Fruit fly (Drosophila melanogaster): ENCODE results near the gene CG43145.

The CG43145 gene

dm6 chr2L:3712949-3713416 is 11.4 kb downstream of the CG43145 start, which contains the start of the genes CG31955 and CG2818 (continued):
- no peak for TF ChIP-seq Eip93F (GFP tag; optimal IDR thresholded peaks at IDR 0.05)
- TF ChIP-seq svp (GFP tag), result peak; percentile 74
- no peak for TF ChIP-seq ss (GFP tag; optimal IDR thresholded peaks at IDR 0.05)
- TF ChIP-seq cyc (GFP tag; optimal IDR thresholded peaks at IDR 0.05), result no peak
- no peak for TF ChIP-seq acj6 (GFP tag; optimal IDR thresholded peaks at IDR 0.05)
- peak; percentile 11 for TF ChIP-seq OdsH (GFP tag; optimal IDR thresholded peaks at IDR 0.05)
- TF ChIP-seq topi (GFP tag; optimal IDR thresholded peaks at IDR 0.05), result peak; percentile 18
- peak; percentile 32 for TF ChIP-seq Smox (GFP tag; optimal IDR thresholded peaks at IDR 0.05)
- TF ChIP-seq CG11902 (GFP tag; optimal IDR thresholded peaks at IDR 0.05), result no peak

dm6 chr2L:3713545-3714156 is 12.0 kb downstream of the CG43145 start:
- no peak for TF ChIP-seq Sox15 (GFP tag; optimal IDR thresholded peaks at IDR 0.05)
- TF ChIP-seq vri (GFP tag; optimal IDR thresholded peaks at IDR 0.05), result peak; percentile 33
- TF ChIP-seq svp (GFP tag), result peak; percentile 9
- no peak for TF ChIP-seq CG6163 (GFP tag; IDR thresholded peaks at IDR 0.05)
- no peak for TF ChIP-seq CG6792 (GFP tag; optimal IDR thresholded peaks at IDR 0.05)
- TF ChIP-seq eg (GFP tag; IDR thresholded peaks at IDR 0.05), result peak; percentile 44; the same call in 1 of the 3 replicates
- no peak for TF ChIP-seq CG7368 (GFP tag; optimal IDR thresholded peaks at IDR 0.05)
- TF ChIP-seq Hr4 (GFP tag; optimal IDR thresholded peaks at IDR 0.05), result peak; percentile 4
- no peak for TF ChIP-seq CG16779 (tag; optimal IDR thresholded peaks at IDR 0.05)
- TF ChIP-seq CG11762 (GFP tag; optimal IDR thresholded peaks at IDR 0.05; ENCODE audit: insufficient read depth), result no peak
- TF ChIP-seq fd85E (GFP tag; optimal IDR thresholded peaks at IDR 0.05), result no peak
- no peak for TF ChIP-seq CG11294 (GFP tag; IDR thresholded peaks at IDR 0.05)
- peak; percentile 5 for TF ChIP-seq Met (GFP tag; optimal IDR thresholded peaks at IDR 0.05)
- no peak for TF ChIP-seq dsx (GFP tag; optimal IDR thresholded peaks at IDR 0.05; ENCODE audit: poor library complexity, severe bottlenecking)
- TF ChIP-seq Ets96B (tag; optimal IDR thresholded peaks at IDR 0.05), result no peak
- peak; percentile 62 for TF ChIP-seq Eip78C (GFP tag)
- TF ChIP-seq Gug (GFP tag; IDR thresholded peaks at IDR 0.05), result no peak
- no peak for TF ChIP-seq CG3032 (tag; optimal IDR thresholded peaks at IDR 0.05)
- TF ChIP-seq CG10631 (GFP tag; optimal IDR thresholded peaks at IDR 0.05), result no peak
- TF ChIP-seq fkh (GFP tag; optimal IDR thresholded peaks at IDR 0.05), result peak; percentile 14

dm6 chr2L:3717673-3718235 is 16.1 kb downstream of the CG43145 start, which contains the start of the genes lectin-24A and Shaw:
Gene lectin-24A, minus strand, starts transcription at chr2L:3717773.
Gene Shaw, plus strand, starts transcription at chr2L:3718185.
- no peak for TF ChIP-seq CG10631 (GFP tag; optimal IDR thresholded peaks at IDR 0.05)
- TF ChIP-seq Gug (GFP tag; IDR thresholded peaks at IDR 0.05), result no peak
- TF ChIP-seq ss (GFP tag; optimal IDR thresholded peaks at IDR 0.05), result no peak
- TF ChIP-seq OdsH (GFP tag; optimal IDR thresholded peaks at IDR 0.05), result no peak
- TF ChIP-seq achi (GFP tag; optimal IDR thresholded peaks at IDR 0.05), result peak; percentile 11
- TF ChIP-seq cyc (GFP tag; optimal IDR thresholded peaks at IDR 0.05), result no peak
- TF ChIP-seq dac (GFP tag; optimal IDR thresholded peaks at IDR 0.05), result no peak

- TF ChIP-seq CG15336 (GFP tag; IDR thresholded peaks at IDR 0.05) (no peak), fd59A (GFP tag; optimal IDR thresholded peaks at IDR 0.05) (peak; percentile 45), fkh (GFP tag; optimal IDR thresholded peaks at IDR 0.05) (no peak), Hr39 (GFP tag; optimal IDR thresholded peaks at IDR 0.05) (peak; percentile 14), CG34406 (GFP tag; optimal IDR thresholded peaks at IDR 0.05) (peak; percentile 42), CG3032 (tag; optimal IDR thresholded peaks at IDR 0.05) (no peak), OdsH (GFP tag; optimal IDR thresholded peaks at IDR 0.05) (peak; percentile 40), CG7368 (GFP tag; optimal IDR thresholded peaks at IDR 0.05) (peak; percentile 27), Blimp-1 (GFP tag; optimal IDR thresholded peaks at IDR 0.05) (no peak), pdm3 (GFP tag; optimal IDR thresholded peaks at IDR 0.05) (peak; percentile 50), Sox102F (GFP tag; optimal IDR thresholded peaks at IDR 0.05) (no peak), CG8632 (GFP tag; optimal IDR thresholded peaks at IDR 0.05) (peak; percentile 42), Hr38 (GFP tag; optimal IDR thresholded peaks at IDR 0.05) (no peak), salr (GFP tag; optimal IDR thresholded peaks at IDR 0.05) (peak in 1 of 2 experiments; percentile 40), spab (GFP tag; optimal IDR thresholded peaks at IDR 0.05) (peak; percentile 33), ss (GFP tag; optimal IDR thresholded peaks at IDR 0.05) (no peak), CG8319 (GFP tag; optimal IDR thresholded peaks at IDR 0.05) (no peak), Gug (GFP tag; IDR thresholded peaks at IDR 0.05) (no peak), esn (GFP tag; optimal IDR thresholded peaks at IDR 0.05) (no peak), CG6163 (GFP tag; IDR thresholded peaks at IDR 0.05) (no peak), lz (GFP tag; optimal IDR thresholded peaks at IDR 0.05) (peak; percentile 1)
Measured at dm6 chr2L:3719414-3719959, 17.9 kb downstream of the CG43145 start.
